Fruit fly (Drosophila melanogaster) whole organism, embryonic: ENCODE results near the gene CG33643.

Experiments used
- B-H1 ChIP-seq: fragments of 200-800 bp; sonication (Bioruptor generic); IDR thresholded peaks from 3 replicates; pipeline ENCODE4 v1.3.6; 2022; ENCODE audit warnings: missing biosample characterization, missing genetic modification characterization
- B-H2 ChIP-seq: fragments of 200-800 bp; sonication (Bioruptor generic); optimal IDR thresholded peaks from 2 replicates; lab custom pipeline; 2018; ENCODE audit warnings: missing biosample characterization, mild to moderate bottlenecking, missing genetic modification characterization
- CG11247 ChIP-seq: fragments of 200-800 bp; sonication (Bioruptor generic); IDR thresholded peaks from 2 replicates; pipeline ENCODE4 v1.3.6; 2022; ENCODE audit warnings: missing biosample characterization, missing genetic modification characterization
- CG11723 ChIP-seq: fragments of 200-800 bp; sonication (Bioruptor generic); optimal IDR thresholded peaks from 2 replicates; lab custom pipeline; 2017; ENCODE audit warnings: missing biosample characterization, mild to moderate bottlenecking, missing genetic modification characterization
- CG1529 ChIP-seq: fragments of 200-800 bp; sonication (Bioruptor generic); optimal IDR thresholded peaks from 3 replicates; lab custom pipeline; 2018; ENCODE audit warnings: missing biosample characterization, missing genetic modification characterization
- CG17328 ChIP-seq: fragments of 200-800 bp; sonication (Bioruptor generic); IDR thresholded peaks from 2 replicates; pipeline ENCODE4 v1.3.6; 2022; ENCODE audit warnings: missing biosample characterization, missing genetic modification characterization
- CG17568 ChIP-seq: fragments of 200-800 bp; sonication (Bioruptor generic); optimal IDR thresholded peaks from 2 replicates; lab custom pipeline; 2018; ENCODE audit warnings: missing biosample characterization, mild to moderate bottlenecking, missing genetic modification characterization, moderate library complexity
- CG1792 ChIP-seq: fragments of 200-800 bp; sonication (Bioruptor generic); optimal IDR thresholded peaks from 2 replicates; lab custom pipeline; 2016; ENCODE audit warnings: missing biosample characterization, missing genetic modification characterization
- CG1832 ChIP-seq: fragments of 200-800 bp; sonication (Bioruptor generic); optimal IDR thresholded peaks from 2 replicates; lab custom pipeline; 2017; ENCODE audit warnings: missing biosample characterization, mild to moderate bottlenecking, missing genetic modification characterization, inconsistent platforms
- CG18764 ChIP-seq: fragments of 200-800 bp; sonication (Bioruptor generic); optimal IDR thresholded peaks from 3 replicates; lab custom pipeline; 2016; ENCODE audit warnings: missing biosample characterization, missing genetic modification characterization
- CG2678 ChIP-seq: fragments of 200-800 bp; sonication (Bioruptor generic); optimal IDR thresholded peaks from 3 replicates; lab custom pipeline; 2019; ENCODE audit warnings: missing biosample characterization, mild to moderate bottlenecking, missing genetic modification characterization, moderate library complexity
- CG30020 ChIP-seq: fragments of 200-800 bp; optimal IDR thresholded peaks from 2 replicates; lab custom pipeline; 2019; ENCODE audit warnings: missing biosample characterization, mild to moderate bottlenecking, missing genetic modification characterization, moderate library complexity
- CG3281 ChIP-seq: fragments of 200-800 bp; sonication (Bioruptor generic); optimal IDR thresholded peaks from 3 replicates; lab custom pipeline; 2017; ENCODE audit warnings: missing biosample characterization, mild to moderate bottlenecking, missing genetic modification characterization
- CG4282 ChIP-seq: fragments of 200-800 bp; sonication (Bioruptor generic); optimal IDR thresholded peaks from 2 replicates; lab custom pipeline; 2016; ENCODE audit warnings: missing biosample characterization, missing genetic modification characterization
- CG4404 ChIP-seq: fragments of 200-800 bp; sonication (Bioruptor generic); IDR thresholded peaks from 2 replicates; pipeline ENCODE4 v1.3.6; 2022; ENCODE audit warnings: missing biosample characterization, missing genetic modification characterization
- CG5180 ChIP-seq: fragments of 200-800 bp; sonication (Bioruptor generic); optimal IDR thresholded peaks from 3 replicates; lab custom pipeline; 2017; ENCODE audit warnings: missing biosample characterization, missing genetic modification characterization, mild to moderate bottlenecking, moderate library complexity, missing genetic modification reagents
- CG8089 ChIP-seq: fragments of 200-800 bp; sonication (Bioruptor generic); optimal IDR thresholded peaks from 3 replicates; lab custom pipeline; 2016; ENCODE audit warnings: missing biosample characterization, missing genetic modification characterization
- CG9609 ChIP-seq: fragments of 200-800 bp; sonication (Bioruptor generic); optimal IDR thresholded peaks from 3 replicates; lab custom pipeline; 2016; ENCODE audit warnings: missing biosample characterization, missing genetic modification characterization
- CG9932 ChIP-seq: fragments of 200-800 bp; sonication (Bioruptor generic); IDR thresholded peaks from 2 replicates; pipeline ENCODE4 v1.3.6; 2022; ENCODE audit warnings: missing biosample characterization, missing genetic modification characterization
- Camta ChIP-seq: fragments of 200-800 bp; sonication (Bioruptor generic); optimal IDR thresholded peaks from 2 replicates; lab custom pipeline; 2016; ENCODE audit warnings: missing biosample characterization, missing genetic modification characterization
- Chrac-16 ChIP-seq: fragments of 200-800 bp; sonication (Bioruptor generic); optimal IDR thresholded peaks from 3 replicates; lab custom pipeline; 2016; ENCODE audit warnings: missing biosample characterization, missing genetic modification characterization
- Deaf1 ChIP-seq: fragments of 200-800 bp; optimal IDR thresholded peaks from 3 replicates; lab custom pipeline; 2019; ENCODE audit warnings: missing biosample characterization, mild to moderate bottlenecking, missing genetic modification characterization, moderate library complexity
- Fer2 ChIP-seq: fragments of 200-800 bp; sonication (Bioruptor generic); optimal IDR thresholded peaks from 2 replicates; lab custom pipeline; 2018; ENCODE audit warnings: missing biosample characterization, mild to moderate bottlenecking, missing genetic modification characterization, moderate library complexity
- GATAe ChIP-seq: fragments of 200-800 bp; sonication (Bioruptor generic); conservative IDR thresholded peaks from 2 replicates; pipeline ENCODE4 v1.3.6; 2022; ENCODE audit warnings: missing biosample characterization, missing genetic modification characterization
- HHEX ChIP-seq: fragments of 200-800 bp; sonication (Bioruptor generic); optimal IDR thresholded peaks from 3 replicates; lab custom pipeline; 2017; ENCODE audit warnings: missing biosample characterization, mild to moderate bottlenecking, missing genetic modification characterization, missing genetic modification reagents
- HmgD ChIP-seq: fragments of 200-800 bp; sonication (Bioruptor generic); optimal IDR thresholded peaks from 3 replicates; lab custom pipeline; 2016; ENCODE audit warnings: missing biosample characterization, missing genetic modification characterization
- MBD-R2 ChIP-seq: fragments of 200-800 bp; sonication (Bioruptor generic); IDR thresholded peaks from 2 replicates; pipeline ENCODE4 v1.3.6; 2022; ENCODE audit warnings: missing biosample characterization, missing genetic modification characterization
- Rx ChIP-seq: fragments of 200-800 bp; sonication (Bioruptor generic); IDR thresholded peaks from 2 replicates; pipeline ENCODE4 v1.3.6; 2022; ENCODE audit warnings: missing biosample characterization, missing genetic modification characterization
- Xrp1 ChIP-seq: fragments of 200-800 bp; sonication (Bioruptor generic); IDR thresholded peaks from 2 replicates; pipeline ENCODE4 v1.3.6; 2022; ENCODE audit warnings: missing biosample characterization, missing genetic modification characterization
- ap ChIP-seq: fragments of 200-800 bp; sonication (Bioruptor generic); IDR thresholded peaks from 2 replicates; pipeline ENCODE4 v1.3.6; 2022; ENCODE audit warnings: missing biosample characterization, missing genetic modification characterization
- az2 ChIP-seq: fragments of 200-800 bp; sonication (Bioruptor generic); optimal IDR thresholded peaks from 3 replicates; lab custom pipeline; 2016; ENCODE audit warnings: missing biosample characterization, missing genetic modification characterization
- bab2 ChIP-seq: fragments of 200-800 bp; sonication (Bioruptor generic); optimal IDR thresholded peaks from 2 replicates; lab custom pipeline; 2016; ENCODE audit warnings: missing biosample characterization, missing genetic modification characterization
- br ChIP-seq: fragments of >200 bp; optimal IDR thresholded peaks from 2 replicates; lab custom pipeline; 2017
- chm ChIP-seq: fragments of 200-800 bp; sonication (Bioruptor generic); IDR thresholded peaks from 2 replicates; pipeline ENCODE4 v1.3.6; 2022; ENCODE audit warnings: missing biosample characterization, missing genetic modification characterization
- chn ChIP-seq: fragments of 200-800 bp; sonication (Bioruptor generic); optimal IDR thresholded peaks from 2 replicates; lab custom pipeline; 2016; ENCODE audit warnings: missing biosample characterization, missing genetic modification characterization
- en ChIP-seq: fragments of 200-800 bp; sonication (Bioruptor generic); optimal IDR thresholded peaks from 2 replicates; lab custom pipeline; 2016; ENCODE audit warnings: missing biosample characterization, missing genetic modification characterization
- fd3F ChIP-seq: fragments of 200-800 bp; sonication (Bioruptor generic); optimal IDR thresholded peaks from 2 replicates; lab custom pipeline; 2018; ENCODE audit warnings: missing biosample characterization, mild to moderate bottlenecking, missing genetic modification characterization, moderate library complexity
- fd96Cb ChIP-seq: fragments of 200-800 bp; sonication (Bioruptor generic); optimal IDR thresholded peaks from 2 replicates; lab custom pipeline; 2018; ENCODE audit warnings: missing biosample characterization, mild to moderate bottlenecking, missing genetic modification characterization, moderate library complexity
- kah ChIP-seq: fragments of 200-800 bp; sonication (Bioruptor generic); optimal IDR thresholded peaks from 2 replicates; lab custom pipeline; 2018; ENCODE audit warnings: missing biosample characterization, mild to moderate bottlenecking, missing genetic modification characterization
- otp ChIP-seq: fragments of 200-800 bp; sonication (Bioruptor generic); IDR thresholded peaks from 3 replicates; pipeline ENCODE4, ENCODE4 v1.3.6; 2022; ENCODE audit warnings: missing biosample characterization, missing genetic modification characterization
- pb ChIP-seq: fragments of 200-800 bp; sonication (Bioruptor generic); optimal IDR thresholded peaks from 3 replicates; lab custom pipeline; 2016; ENCODE audit warnings: missing biosample characterization, missing genetic modification characterization
- phol ChIP-seq: fragments of 200-800 bp; sonication (Bioruptor generic); optimal IDR thresholded peaks from 3 replicates; lab custom pipeline; 2018; ENCODE audit warnings: missing biosample characterization, mild to moderate bottlenecking, missing genetic modification characterization, moderate library complexity
- slbo ChIP-seq: fragments of 200-800 bp; sonication (Bioruptor generic); IDR thresholded peaks from 2 replicates; pipeline ENCODE4 v1.3.6; 2022; ENCODE audit warnings: missing biosample characterization, missing genetic modification characterization
- so ChIP-seq: fragments of 200-800 bp; sonication (Bioruptor generic); IDR thresholded peaks from 3 replicates; pipeline ENCODE4 v1.3.6; 2022; ENCODE audit warnings: missing biosample characterization, missing genetic modification characterization
- sob ChIP-seq: fragments of 200-800 bp; sonication (Bioruptor generic); IDR thresholded peaks from 2 replicates; pipeline ENCODE4 v1.3.6; 2022; ENCODE audit warnings: missing biosample characterization, missing genetic modification characterization
- tap ChIP-seq: fragments of 200-800 bp; optimal IDR thresholded peaks from 3 replicates; lab custom pipeline; 2019; ENCODE audit warnings: missing biosample characterization, mild to moderate bottlenecking, missing genetic modification characterization, moderate library complexity
- ttk ChIP-seq: fragments of 200-800 bp; sonication (Bioruptor generic); IDR thresholded peaks from 2 replicates; pipeline ENCODE4 v2.1.2; 2022; ENCODE audit warnings: missing biosample characterization, missing genetic modification characterization
- twi ChIP-seq: fragments of 200-800 bp; optimal IDR thresholded peaks from 2 replicates; lab custom pipeline; 2019; ENCODE audit warnings: missing biosample characterization, mild to moderate bottlenecking, missing genetic modification characterization, moderate library complexity
- yki ChIP-seq: fragments of >200 bp; optimal IDR thresholded peaks from 3 replicates; lab custom pipeline; 2018
- zen ChIP-seq: fragments of 200-800 bp; sonication (Bioruptor generic); optimal IDR thresholded peaks from 3 replicates; lab custom pipeline; 2018; ENCODE audit warnings: missing biosample characterization, mild to moderate bottlenecking, missing genetic modification characterization, moderate library complexity

Gene CG33643

DNA sequence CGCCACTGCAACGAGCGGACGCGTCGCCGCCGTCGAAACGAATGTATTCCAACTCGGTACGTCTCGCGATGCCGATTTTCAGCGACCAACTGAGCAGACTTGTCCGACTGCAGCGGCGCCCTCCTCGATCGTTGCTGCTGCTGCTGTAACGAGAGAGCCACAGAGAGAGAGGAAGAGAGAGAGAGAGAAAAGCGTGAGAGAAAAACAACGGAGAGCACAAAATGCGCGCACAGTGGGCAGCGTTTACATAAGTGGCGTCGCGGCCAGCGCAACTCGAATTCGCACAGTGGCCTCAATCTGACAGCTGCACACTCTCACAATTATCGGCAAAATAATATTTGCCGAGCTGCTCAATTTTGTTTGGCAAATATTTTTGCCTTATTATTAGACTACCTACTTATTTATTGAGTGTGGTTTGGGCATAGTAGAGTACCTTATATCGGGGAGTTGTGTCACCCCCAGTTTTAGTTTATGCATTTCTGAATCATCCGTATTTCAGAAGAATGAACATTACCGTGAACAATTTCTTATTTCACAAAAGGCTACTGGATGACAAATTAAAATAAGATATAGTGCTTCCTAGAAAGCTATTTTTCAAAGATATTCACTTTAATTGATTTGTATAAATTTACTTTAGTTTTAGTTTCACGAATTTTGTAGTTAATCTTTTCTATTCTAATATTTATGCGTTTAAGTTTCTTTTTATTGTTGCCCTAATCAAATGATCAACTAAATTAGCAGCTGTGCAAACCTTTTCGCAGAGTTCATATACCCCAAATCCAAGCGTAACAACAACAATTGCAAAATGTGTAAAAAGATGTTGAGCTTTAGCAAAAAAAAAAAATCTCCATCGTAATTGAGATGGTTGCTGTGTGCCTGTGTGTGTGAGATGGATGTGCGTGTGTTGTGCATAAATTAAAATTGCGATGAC, 17.3 kb upstream of the CG33643 start (continued):
- TF ChIP-seq pb (GFP tag; lab: Kevin White, UChicago) (peak; percentile 11), so (GFP tag; lab: Robert Waterston, UW) (no peak; the same call in 2 of the 3 replicates), Deaf1 (tag; lab: Kevin White, UChicago) (peak; percentile 74), CG9609 (peak; percentile 54), CG1792 (GFP tag; lab: Kevin White, UChicago) (peak; percentile 3), yki (lab: Kevin White, UChicago) (peak; percentile 98), bab2 (GFP tag; lab: Kevin White, UChicago) (peak; percentile 69), HHEX (GFP tag; lab: Kevin White, UChicago) (peak; percentile 74), GATAe (GFP tag; lab: Robert Waterston, UW) (0 out of 2 replicates have a peak, but pooled peaks have one; percentile 24), phol (tag; lab: Kevin White, UChicago) (peak; percentile 51), Xrp1 (peak; percentile 76), CG11723 (peak; percentile 48), CG8089 (GFP tag; lab: Kevin White, UChicago) (peak; percentile 9), CG9932 (GFP tag; lab: Robert Waterston, UW) (peak; percentile 85), otp (GFP tag; lab: Robert Waterston, UW) (peak; percentile 63; the same call in 2 of the 3 replicates), ttk (GFP tag; lab: Robert Waterston, UW) (peak; percentile 66), chn (GFP tag; lab: Kevin White, UChicago) (no peak), zen (peak; percentile 30), twi (tag; lab: Kevin White, UChicago) (no peak), CG1832 (GFP tag; lab: Kevin White, UChicago) (no peak), Camta (GFP tag; lab: Kevin White, UChicago) (peak; percentile 33), ap (GFP tag; lab: Robert Waterston, UW) (peak; percentile 64), fd3F (peak; percentile 39), B-H2 (GFP tag; lab: Kevin White, UChicago) (peak; percentile 42), tap (tag; lab: Kevin White, UChicago) (no peak), CG17328 (peak; percentile 55; the same call in 1 of the 2 replicates), HmgD (GFP tag; lab: Kevin White, UChicago) (peak; percentile 34), CG5180 (GFP tag; lab: Kevin White, UChicago) (peak; percentile 17), CG3281 (GFP tag; lab: Kevin White, UChicago) (peak; percentile 70), slbo (GFP tag; lab: Robert Waterston, UW) (peak; percentile 89), Fer2 (tag; lab: Kevin White, UChicago) (peak; percentile 9), fd96Cb (tag; lab: Kevin White, UChicago) (peak; percentile 45), Rx (GFP tag; lab: Robert Waterston, UW) (peak; percentile 55), CG18764 (peak; percentile 29), sob (GFP tag; lab: Robert Waterston, UW) (peak; percentile 81), en (GFP tag; lab: Kevin White, UChicago) (no peak), CG4404 (GFP tag; lab: Robert Waterston, UW) (peak; percentile 27; the same call in 1 of the 2 replicates), CG30020 (tag; lab: Kevin White, UChicago) (no peak), CG17568 (GFP tag; lab: Kevin White, UChicago) (peak; percentile 35), az2 (peak; percentile 55), kah (GFP tag; lab: Kevin White, UChicago) (peak; percentile 23), CG11247 (GFP tag; lab: Robert Waterston, UW) (peak; percentile 72; the same call in 1 of the 2 replicates), chm (no peak; the same call in none of the 2 replicates), MBD-R2 (GFP tag; lab: Robert Waterston, UW) (no peak), br (lab: Kevin White, UChicago) (no peak), Chrac-16 (peak; percentile 66), CG1529 (GFP tag; lab: Kevin White, UChicago) (peak; percentile 33), CG4282 (GFP tag; lab: Kevin White, UChicago) (peak; percentile 77), B-H1 (GFP tag; lab: Robert Waterston, UW) (peak; percentile 42; the same call in 1 of the 3 replicates), CG2678 (peak; percentile 67)
